Worm (Caenorhabditis elegans): ENCODE data around the gene unc-8.
A peak's percentile ranks its signal among the peaks of the same experiment; 100 is the strongest.

Gene unc-8

DNA sequence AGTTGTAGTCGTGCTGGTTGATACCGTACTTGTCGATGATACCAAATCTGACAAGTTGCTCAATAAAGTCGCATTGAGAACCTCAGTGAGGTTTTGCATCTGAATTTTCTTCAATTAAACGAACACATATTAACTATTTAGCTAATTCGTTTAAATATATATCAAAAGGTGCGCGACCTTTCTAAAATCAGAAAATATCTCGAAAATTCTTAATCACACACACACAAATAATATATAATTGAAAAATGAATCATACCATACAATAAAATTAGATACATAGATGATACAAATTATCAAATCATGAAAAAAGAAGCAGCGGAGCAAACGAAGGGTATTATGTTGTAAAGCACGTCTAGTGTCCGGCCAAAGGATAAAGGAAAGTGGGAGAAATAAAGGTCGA is 31.3 kb downstream of the unc-8 start, which contains the start of gene D2024.5:
Gene D2024.5, minus strand, starts transcription at position 101 of the 400 bp plus-strand sequence.
- TF ChIP-seq C04F5.9 (tag; optimal IDR thresholded peaks at IDR 0.05) (no peak), snpc-4 (tag; optimal IDR thresholded peaks at IDR 0.05) (no peak), mdl-1 (tag; optimal IDR thresholded peaks at IDR 0.05) (no peak), snu-23 (GFP tag; optimal IDR thresholded peaks at IDR 0.05) (no peak), nhr-85 (tag) (no peak), sup-37 (GFP tag; optimal IDR thresholded peaks at IDR 0.05) (no peak), egl-27 (tag; optimal IDR thresholded peaks at IDR 0.05) (no peak), unc-62 (GFP tag; optimal IDR thresholded peaks at IDR 0.05) (no peak), ceh-63 (GFP tag; optimal IDR thresholded peaks at IDR 0.05) (no peak), tlp-1 (tag; optimal IDR thresholded peaks at IDR 0.05) (no peak), ztf-4 (tag; optimal IDR thresholded peaks at IDR 0.05) (no peak), vab-15 (tag; optimal IDR thresholded peaks at IDR 0.05) (no peak), nhr-84 (tag; optimal IDR thresholded peaks at IDR 0.05) (no peak), nhr-71 (tag; optimal IDR thresholded peaks at IDR 0.05) (no peak), ceh-88 (GFP tag; IDR thresholded peaks at IDR 0.05) (no peak), lin-39 (tag; optimal IDR thresholded peaks at IDR 0.05) (no peak), swsn-7 (tag; optimal IDR thresholded peaks at IDR 0.05) (no peak), lin-13 (GFP tag; optimal IDR thresholded peaks at IDR 0.05) (no peak), nhr-12 (tag; optimal IDR thresholded peaks at IDR 0.05) (no peak)

DNA sequence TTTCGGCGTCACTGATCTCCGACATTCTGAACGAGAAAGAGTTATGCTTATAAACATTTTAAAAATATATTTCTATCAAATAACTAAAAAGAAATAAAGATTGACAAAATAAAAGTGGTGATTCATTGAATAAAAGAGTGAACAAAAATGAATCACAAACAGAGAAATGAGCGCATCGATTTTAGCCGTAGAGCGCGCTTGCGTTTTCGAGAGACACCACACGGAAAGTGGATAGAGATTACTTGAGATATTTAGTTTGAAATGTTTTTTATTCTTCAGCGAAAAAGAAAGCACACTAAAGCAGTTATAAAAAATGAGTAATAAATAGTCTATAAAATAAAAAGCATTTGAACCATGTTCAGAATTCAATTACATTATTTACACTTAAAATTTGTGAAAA is 33.2 kb downstream of the unc-8 start, which contains the start of gene cap-1:
Gene cap-1, minus strand, starts transcription at position 26 of the 400 bp plus-strand sequence.
- TF ChIP-seq egl-13 (tag; optimal IDR thresholded peaks at IDR 0.05) = peak; percentile 47
- TF ChIP-seq ceh-88 (GFP tag; IDR thresholded peaks at IDR 0.05) = no peak; the same call in 1 of the 2 replicates
- TF ChIP-seq isw-1 (GFP tag; IDR thresholded peaks at IDR 0.05) = peak; percentile 32
- TF ChIP-seq lin-35 (GFP tag; optimal IDR thresholded peaks at IDR 0.05) = peak; percentile 54 to 78
- no peak for TF ChIP-seq zag-1 (tag; optimal IDR thresholded peaks at IDR 0.05)
- TF ChIP-seq nhr-28 (tag; optimal IDR thresholded peaks at IDR 0.05) = no peak
- peak; percentile 31 for TF ChIP-seq nhr-90 (tag; optimal IDR thresholded peaks at IDR 0.05; ENCODE audit: poor library complexity)
- TF ChIP-seq aly-2 (tag; optimal IDR thresholded peaks at IDR 0.05) = no peak
- peak; percentile 61 for TF ChIP-seq swsn-7 (tag; optimal IDR thresholded peaks at IDR 0.05)
- TF ChIP-seq pqm-1 (tag; optimal IDR thresholded peaks at IDR 0.05) = no peak
- TF ChIP-seq pag-3 (tag; optimal IDR thresholded peaks at IDR 0.05; ENCODE audit: borderline replicate concordance, insufficient read depth) = no peak
- no peak for TF ChIP-seq ztf-11 (tag; optimal IDR thresholded peaks at IDR 0.05)
- TF ChIP-seq nhr-19 (GFP tag; conservative IDR thresholded peaks at IDR 0.05) = 0 out of 2 replicates have a peak, but pooled peaks have one; percentile 13
- no peak for TF ChIP-seq ceh-8 (GFP tag; optimal IDR thresholded peaks at IDR 0.05)
- TF ChIP-seq lir-3 (tag; optimal IDR thresholded peaks at IDR 0.05; ENCODE audit: poor library complexity) = peak; percentile 69
- TF ChIP-seq snpc-4 (tag; optimal IDR thresholded peaks at IDR 0.05) = peak; percentile 46
- TF ChIP-seq nhr-11 (tag; optimal IDR thresholded peaks at IDR 0.05) = no peak
- TF ChIP-seq sup-37 (GFP tag; optimal IDR thresholded peaks at IDR 0.05) = no peak
- TF ChIP-seq lin-15B (tag; optimal IDR thresholded peaks at IDR 0.05) = peak; percentile 69
- peak; percentile 20 for TF ChIP-seq jun-1 (tag; optimal IDR thresholded peaks at IDR 0.05)
- TF ChIP-seq fkh-8 (tag; optimal IDR thresholded peaks at IDR 0.05) = peak; percentile 68
- TF ChIP-seq nhr-12 (tag; optimal IDR thresholded peaks at IDR 0.05) = no peak
- TF ChIP-seq fkh-10 (GFP tag; optimal IDR thresholded peaks at IDR 0.05) = peak; percentile 39
- TF ChIP-seq blmp-1 (tag; optimal IDR thresholded peaks at IDR 0.05) = peak; percentile 83
- peak; percentile 39 for TF ChIP-seq dsc-1 (tag; optimal IDR thresholded peaks at IDR 0.05)
- TF ChIP-seq mep-1 (tag; optimal IDR thresholded peaks at IDR 0.05) = peak; percentile 89
- TF ChIP-seq grh-1 (GFP tag; IDR thresholded peaks at IDR 0.05) = no peak
- no peak for TF ChIP-seq pax-3 (tag; optimal IDR thresholded peaks at IDR 0.05)
- no peak for TF ChIP-seq C34B4.2 (tag; optimal IDR thresholded peaks at IDR 0.05)
- TF ChIP-seq lsy-2 (tag; optimal IDR thresholded peaks at IDR 0.05) = peak; percentile 57 to 87
- TF ChIP-seq zip-4 (GFP tag; optimal IDR thresholded peaks at IDR 0.05) = no peak
- TF ChIP-seq nhr-71 (tag; optimal IDR thresholded peaks at IDR 0.05) = peak; percentile 78
- TF ChIP-seq ceh-82 (tag; optimal IDR thresholded peaks at IDR 0.05) = peak; percentile 36 to 85 (median 67)
- TF ChIP-seq ztf-4 (tag; optimal IDR thresholded peaks at IDR 0.05) = no peak
- no peak for TF ChIP-seq C04F5.9 (tag; optimal IDR thresholded peaks at IDR 0.05)
- TF ChIP-seq nhr-77 (tag; optimal IDR thresholded peaks at IDR 0.05) = peak; percentile 49
- peak; percentile 62 for TF ChIP-seq nhr-47 (tag; optimal IDR thresholded peaks at IDR 0.05)
- TF ChIP-seq nhr-20 (tag; optimal IDR thresholded peaks at IDR 0.05) = peak; percentile 62
- TF ChIP-seq nhr-76 (tag; optimal IDR thresholded peaks at IDR 0.05) = no peak
- peak; percentile 77 for TF ChIP-seq rnt-1 (tag; optimal IDR thresholded peaks at IDR 0.05)

Data from whole organism, L1 larva.